Worm (Caenorhabditis elegans): ENCODE results near the gene C17F4.11.

ce11 chrII:3282353-3282752, 45.1 kb downstream of the C17F4.11 start, which contains the start of gene nep-13:
- TF ChIP-seq zag-1 (tag; optimal IDR thresholded peaks at IDR 0.05): no peak
- no peak for TF ChIP-seq elt-3 (tag; optimal IDR thresholded peaks at IDR 0.05)
- TF ChIP-seq ama-1 (optimal IDR thresholded peaks at IDR 0.05): no peak
- no peak for TF ChIP-seq egl-27 (tag; optimal IDR thresholded peaks at IDR 0.05)
- TF ChIP-seq nhr-28 (tag; optimal IDR thresholded peaks at IDR 0.05): no peak
- TF ChIP-seq ceh-16 (tag; optimal IDR thresholded peaks at IDR 0.05): no peak
- no peak for TF ChIP-seq nhr-77 (tag; optimal IDR thresholded peaks at IDR 0.05)
- TF ChIP-seq ceh-28 (tag; optimal IDR thresholded peaks at IDR 0.05): no peak
- no peak for TF ChIP-seq ceh-82 (tag; optimal IDR thresholded peaks at IDR 0.05)
- TF ChIP-seq ZK546.5 (tag; optimal IDR thresholded peaks at IDR 0.05): no peak
- no peak for TF ChIP-seq nhr-76 (tag; optimal IDR thresholded peaks at IDR 0.05)
